Fruit fly (Drosophila melanogaster) Kc167 (cell line): ENCODE results near the gene CG6650.

ENCODE experiments used
- Myc ChIP-seq: fragments of >200 bp; optimal IDR thresholded peaks from 2 replicates; lab custom pipeline; 2017; ENCODE audit warnings: missing external identifiers
- psq ChIP-seq: fragments of >200 bp; optimal IDR thresholded peaks from 2 replicates; lab custom pipeline; 2017; ENCODE audit warnings: missing external identifiers

dm6 chr3L:14063241-14064064, 32.2 kb downstream of the CG6650 start:
- TF ChIP-seq psq (lab: Kevin White, UChicago) (no peak), Myc (lab: Kevin White, UChicago) (no peak)
